Worm (Caenorhabditis elegans) whole organism, L4 larva: Measurements from ENCODE around the gene mdt-19.

ENCODE experiments used
- F10B5.3 ChIP-seq: sonication (generic microtip); optimal IDR thresholded peaks from 2 replicates; lab custom pipeline; 2016; ENCODE audit warnings: mild to moderate bottlenecking, missing genetic modification characterization, missing compliant biosample characterization
- F26F4.8 ChIP-seq: fragments of 200-800 bp; sonication (Bioruptor generic); conservative IDR thresholded peaks from 2 replicates; pipeline ENCODE4 v1.3.6; 2022; ENCODE audit warnings: missing genetic modification characterization, missing compliant biosample characterization
- F37D6.2 ChIP-seq: sonication (generic microtip); optimal IDR thresholded peaks from 2 replicates; lab custom pipeline; 2016; ENCODE audit warnings: mild to moderate bottlenecking, missing genetic modification characterization, missing compliant biosample characterization
- Y48G9A.11 ChIP-seq: fragments of 200-800 bp; sonication (Bioruptor generic); IDR thresholded peaks from 2 replicates; pipeline ENCODE4 v1.3.6; 2022; ENCODE audit warnings: missing genetic modification reagents, missing genetic modification characterization, missing compliant biosample characterization
- attf-4 ChIP-seq: sonication (generic microtip); optimal IDR thresholded peaks from 3 replicates; lab custom pipeline; 2017; ENCODE audit warnings: missing biosample characterization, missing genetic modification characterization
- ceh-28 ChIP-seq: fragments of 150-350 bp; optimal IDR thresholded peaks from 2 replicates; lab custom pipeline; 2014; ENCODE audit warnings: missing biosample characterization, missing genetic modification reagents, missing genetic modification characterization
- ces-1 ChIP-seq: fragments of 150-350 bp; sonication (generic microtip); optimal IDR thresholded peaks from 4 replicates; lab custom pipeline; 2014; ENCODE audit warnings: missing biosample characterization, missing genetic modification reagents, missing genetic modification characterization
- cey-2 ChIP-seq: sonication (generic microtip); optimal IDR thresholded peaks from 3 replicates; lab custom pipeline; 2017; ENCODE audit warnings: missing genetic modification characterization, mild to moderate bottlenecking, missing compliant biosample characterization, antibody characterized with exemption, borderline replicate concordance; ENCODE audit not compliant: insufficient read depth
- ctbp-1 ChIP-seq: fragments of 200-800 bp; sonication (Bioruptor generic); IDR thresholded peaks from 2 replicates; pipeline ENCODE4 v1.3.6; 2022; ENCODE audit warnings: missing genetic modification reagents, missing genetic modification characterization, missing compliant biosample characterization
- daf-12 ChIP-seq: fragments of 150-350 bp; optimal IDR thresholded peaks from 2 replicates; lab custom pipeline; 2014; ENCODE audit warnings: missing biosample characterization, missing genetic modification reagents, missing genetic modification characterization
- daf-16 ChIP-seq, 3 experiments: sonication (generic microtip); optimal IDR thresholded peaks; 2 replicates each; lab custom pipeline; 2016 to 2017; ENCODE audit warnings: missing genetic modification characterization in 3 of 3, missing genetic modification reagents in 3 of 3, mild to moderate bottlenecking in 2 of 3, missing compliant biosample characterization in 2 of 3, missing biosample characterization in 1 of 3, moderate library complexity in 1 of 3
- dmd-6 ChIP-seq: fragments of 200-800 bp; sonication (Bioruptor generic); IDR thresholded peaks from 2 replicates; pipeline ENCODE4 v1.3.6; 2022; ENCODE audit warnings: missing genetic modification reagents, missing genetic modification characterization, missing compliant biosample characterization
- dve-1 ChIP-seq: sonication (generic microtip); optimal IDR thresholded peaks from 2 replicates; lab custom pipeline; 2017; ENCODE audit warnings: antibody characterized with exemption, mild to moderate bottlenecking, missing genetic modification characterization, missing compliant biosample characterization; ENCODE audit not compliant: insufficient read depth
- egl-27 ChIP-seq: sonication (generic microtip); optimal IDR thresholded peaks from 3 replicates; lab custom pipeline; 2017; ENCODE audit warnings: missing biosample characterization, missing genetic modification reagents, missing genetic modification characterization
- fkh-10 ChIP-seq: fragments of 150-350 bp; optimal IDR thresholded peaks from 2 replicates; lab custom pipeline; 2014; ENCODE audit warnings: missing biosample characterization, missing genetic modification reagents, missing genetic modification characterization
- hlh-11 ChIP-seq: fragments of 200-800 bp; sonication (Bioruptor generic); optimal IDR thresholded peaks from 2 replicates; lab custom pipeline; 2018; ENCODE audit warnings: mild to moderate bottlenecking, missing genetic modification characterization, missing compliant biosample characterization
- hmg-1.1 ChIP-seq: fragments of 200-800 bp; sonication (Bioruptor generic); IDR thresholded peaks from 2 replicates; pipeline ENCODE4 v1.3.6; 2022; ENCODE audit warnings: missing genetic modification reagents, missing genetic modification characterization, missing compliant biosample characterization
- jun-1 ChIP-seq: fragments of 150-350 bp; optimal IDR thresholded peaks from 2 replicates; lab custom pipeline; 2014; ENCODE audit warnings: missing biosample characterization, missing genetic modification reagents, missing genetic modification characterization
- lin-29 ChIP-seq: fragments of 200-800 bp; sonication (Bioruptor generic); IDR thresholded peaks from 2 replicates; pipeline ENCODE4 v1.3.6; 2022; ENCODE audit warnings: missing genetic modification reagents, missing genetic modification characterization, missing compliant biosample characterization
- lin-38 ChIP-seq: fragments of 200-800 bp; sonication (Bioruptor generic); IDR thresholded peaks from 2 replicates; pipeline ENCODE4 v1.3.6; 2022; ENCODE audit warnings: missing genetic modification reagents, missing genetic modification characterization, missing compliant biosample characterization
- lin-39 ChIP-seq: fragments of 150-350 bp; optimal IDR thresholded peaks from 2 replicates; lab custom pipeline; 2014; ENCODE audit warnings: missing biosample characterization, missing genetic modification reagents, missing genetic modification characterization
- lsy-2 ChIP-seq, 2 experiments: fragments of 150-350 bp in 1 of 2; sonication (generic microtip) in 1 of 2; optimal IDR thresholded peaks; 2 replicates each; lab custom pipeline; 2014 to 2017; ENCODE audit warnings: missing biosample characterization in 2 of 2, missing genetic modification characterization in 2 of 2
- madf-5 ChIP-seq, 2 experiments: fragments of 200-800 bp; sonication (Bioruptor generic); IDR thresholded peaks; 2 replicates each; pipeline ENCODE4 v1.3.6; 2022; ENCODE audit warnings: missing compliant biosample characterization in 2 of 2, missing genetic modification characterization in 2 of 2
- madf-9 ChIP-seq: fragments of 200-800 bp; sonication (Bioruptor generic); conservative IDR thresholded peaks from 2 replicates; pipeline ENCODE4 v1.3.6; 2022; ENCODE audit warnings: missing genetic modification reagents, missing genetic modification characterization, missing compliant biosample characterization
- mdt-29 ChIP-seq: fragments of 200-800 bp; sonication (Bioruptor generic); IDR thresholded peaks from 2 replicates; pipeline ENCODE4 v1.3.6; 2022; ENCODE audit warnings: missing genetic modification reagents, missing genetic modification characterization, missing compliant biosample characterization
- mes-2 ChIP-seq: sonication (generic microtip); optimal IDR thresholded peaks from 2 replicates; lab custom pipeline; 2016; ENCODE audit warnings: missing genotype, mild to moderate bottlenecking, missing genetic modification characterization, missing compliant biosample characterization; ENCODE audit not compliant: poor library complexity, severe bottlenecking
- mxl-3 ChIP-seq: fragments of 200-800 bp; sonication (Bioruptor generic); optimal IDR thresholded peaks from 2 replicates; lab custom pipeline; 2018; ENCODE audit warnings: mild to moderate bottlenecking, missing genetic modification characterization, missing compliant biosample characterization
- nhr-10 ChIP-seq: fragments of 150-350 bp; optimal IDR thresholded peaks from 2 replicates; lab custom pipeline; 2014; ENCODE audit warnings: missing biosample characterization, missing genetic modification characterization
- nhr-102 ChIP-seq: sonication (generic microtip); optimal IDR thresholded peaks from 2 replicates; lab custom pipeline; 2016; ENCODE audit warnings: mild to moderate bottlenecking, missing genetic modification characterization, moderate library complexity, missing compliant biosample characterization
- nhr-11 ChIP-seq: fragments of 150-350 bp; optimal IDR thresholded peaks from 2 replicates; lab custom pipeline; 2014; ENCODE audit warnings: missing biosample characterization, missing genetic modification characterization
- nhr-25 ChIP-seq: sonication (generic microtip); optimal IDR thresholded peaks from 2 replicates; lab custom pipeline; 2017; ENCODE audit warnings: missing genetic modification characterization, mild to moderate bottlenecking, missing compliant biosample characterization, antibody characterized with exemption, moderate library complexity, borderline replicate concordance; ENCODE audit not compliant: insufficient read depth
- nhr-28 ChIP-seq: fragments of 150-350 bp; optimal IDR thresholded peaks from 2 replicates; lab custom pipeline; 2014; ENCODE audit warnings: missing biosample characterization, missing genetic modification characterization
- nhr-42 ChIP-seq: fragments of 200-800 bp; sonication (Bioruptor generic); IDR thresholded peaks from 2 replicates; pipeline ENCODE4 v1.3.6; 2022; ENCODE audit warnings: missing genetic modification characterization, missing compliant biosample characterization
- nhr-6 ChIP-seq: fragments of 150-350 bp; optimal IDR thresholded peaks from 2 replicates; lab custom pipeline; 2014; ENCODE audit warnings: missing biosample characterization, missing genetic modification characterization
- nhr-77 ChIP-seq: fragments of 150-350 bp; optimal IDR thresholded peaks from 2 replicates; lab custom pipeline; 2014; ENCODE audit warnings: missing biosample characterization, missing genetic modification characterization
- php-3 ChIP-seq: fragments of 200-800 bp; sonication (Bioruptor generic); IDR thresholded peaks from 2 replicates; pipeline ENCODE4 v1.3.6; 2022; ENCODE audit warnings: missing genetic modification reagents, missing genetic modification characterization, missing compliant biosample characterization
- set-16 ChIP-seq: fragments of 200-800 bp; sonication (Bioruptor generic); IDR thresholded peaks from 2 replicates; pipeline ENCODE4 v1.3.6; 2022; ENCODE audit warnings: missing genetic modification reagents, missing genetic modification characterization, missing compliant biosample characterization
- snpc-1.2 ChIP-seq: fragments of 200-800 bp; sonication (Bioruptor generic); IDR thresholded peaks from 2 replicates; pipeline ENCODE4 v1.3.6; 2022; ENCODE audit warnings: missing genetic modification reagents, missing genetic modification characterization, missing compliant biosample characterization
- tag-97 ChIP-seq: fragments of 200-800 bp; sonication (Bioruptor generic); IDR thresholded peaks from 2 replicates; pipeline ENCODE4 v1.3.6; 2022; ENCODE audit warnings: missing genetic modification characterization, missing compliant biosample characterization
- tra-1 ChIP-seq: fragments of 200-800 bp; sonication (Bioruptor generic); IDR thresholded peaks from 2 replicates; pipeline ENCODE4 v1.3.6; 2022; ENCODE audit warnings: missing genetic modification reagents, missing genetic modification characterization, missing compliant biosample characterization
- unc-62 ChIP-seq, 3 experiments: fragments of 150-350 bp in 1 of 3; sonication (generic microtip); optimal IDR thresholded peaks in 2 of 3; peaks in 1 of 3; 1 replicate in 1 of 3; 2 replicates in 2 of 3; lab custom pipeline; 2014 to 2017; ENCODE audit warnings: missing biosample characterization in 3 of 3, missing genetic modification characterization in 3 of 3, missing genetic modification reagents in 3 of 3, missing genotype in 1 of 3
- vab-7 ChIP-seq: fragments of 200-800 bp; sonication (Bioruptor generic); IDR thresholded peaks from 2 replicates; pipeline ENCODE4 v1.3.6; 2022; ENCODE audit warnings: missing genetic modification reagents, missing genetic modification characterization, missing compliant biosample characterization
- zip-11 ChIP-seq: fragments of 200-800 bp; sonication (Bioruptor generic); IDR thresholded peaks from 2 replicates; pipeline ENCODE4 v1.3.6; 2022; ENCODE audit warnings: missing genetic modification characterization, missing compliant biosample characterization
- ztf-11 ChIP-seq: fragments of 150-350 bp; optimal IDR thresholded peaks from 2 replicates; lab custom pipeline; 2014; ENCODE audit warnings: missing biosample characterization, missing genetic modification characterization

The mdt-19 gene

ce11 chrIII:2578563-2578962 lies 19.3 kb upstream of the mdt-19 start (continued):
- peak in 1 of 2 experiments; percentile 25 for TF ChIP-seq daf-16 (GFP tag; optimal IDR thresholded peaks at IDR 0.05; lab: Kevin White, UChicago)
- TF ChIP-seq daf-16 (tag; optimal IDR thresholded peaks at IDR 0.05; lab: Kevin White, UChicago), result peak; percentile 93

ce11 chrIII:2578993-2579392 lies 18.9 kb upstream of the mdt-19 start, which contains the start of gene Y71H2B.8:
Gene Y71H2B.8, plus strand, starts transcription at chrIII:2579293.
- no peak for TF ChIP-seq madf-5 (GFP tag; IDR thresholded peaks at IDR 0.05; lab: Robert Waterston, UW)
- TF ChIP-seq tag-97, result no peak
- no peak for TF ChIP-seq nhr-11 (tag; lab: Kevin White, UChicago)
- TF ChIP-seq cey-2 (tag; lab: Kevin White, UChicago), result no peak
- TF ChIP-seq egl-27, result no peak
- no peak for TF ChIP-seq hmg-1.1 (GFP tag; lab: Robert Waterston, UW)

ce11 chrIII:2583302-2583701 lies 14.6 kb upstream of the mdt-19 start:
- TF ChIP-seq lin-38 (peak; percentile 56), set-16 (0 out of 2 replicates have a peak, but pooled peaks have one; percentile 9), mdt-29 (0 out of 2 replicates have a peak, but pooled peaks have one; percentile 20)

ce11 chrIII:2586193-2586592 lies 11.7 kb upstream of the mdt-19 start, which contains the start of gene gpa-17:
Gene gpa-17, plus strand, starts transcription at chrIII:2586555.
- TF ChIP-seq nhr-77 (tag; lab: Kevin White, UChicago) (no peak), dve-1 (tag; lab: Kevin White, UChicago) (peak; percentile 37), hlh-11 (tag; lab: Kevin White, UChicago) (peak; percentile 47), nhr-42 (no peak), ces-1 (GFP tag; lab: Kevin White, UChicago) (no peak), php-3 (GFP tag; lab: Robert Waterston, UW) (peak; percentile 32; the same call in 1 of the 2 replicates), vab-7 (GFP tag; lab: Robert Waterston, UW) (no peak), attf-4 (no peak), zip-11 (GFP tag; lab: Robert Waterston, UW) (no peak), daf-12 (no peak), daf-16 (GFP tag; optimal IDR thresholded peaks at IDR 0.05; lab: Kevin White, UChicago) (no peak), daf-16 (tag; optimal IDR thresholded peaks at IDR 0.05; lab: Kevin White, UChicago) (peak; percentile 56), mes-2 (tag; lab: Kevin White, UChicago) (peak; percentile 15), dmd-6 (GFP tag; lab: Robert Waterston, UW) (peak; percentile 40; the same call in 1 of the 2 replicates), jun-1 (tag; lab: Kevin White, UChicago) (no peak), F37D6.2 (tag; lab: Kevin White, UChicago) (no peak), lin-29 (GFP tag; lab: Robert Waterston, UW) (no peak), lin-39 (tag; lab: Kevin White, UChicago) (no peak), Y48G9A.11 (GFP tag; lab: Robert Waterston, UW) (no peak), nhr-10 (tag; lab: Kevin White, UChicago) (no peak), nhr-6 (peak; percentile 8), lsy-2 (tag; optimal IDR thresholded peaks at IDR 0.05; lab: Kevin White, UChicago) (no peak), unc-62 (GFP tag; optimal IDR thresholded peaks at IDR 0.05 in 1 of 2; lab: Kevin White, UChicago) (no peak), unc-62 (tag; optimal IDR thresholded peaks at IDR 0.05; lab: Kevin White, UChicago) (no peak), nhr-25 (no peak), nhr-102 (tag; lab: Kevin White, UChicago) (no peak), fkh-10 (GFP tag; lab: Kevin White, UChicago) (no peak), nhr-28 (tag; lab: Kevin White, UChicago) (peak; percentile 73), mxl-3 (GFP tag; lab: Kevin White, UChicago) (no peak), F10B5.3 (no peak), ztf-11 (tag; lab: Kevin White, UChicago) (no peak), snpc-1.2 (GFP tag; lab: Robert Waterston, UW) (no peak), tra-1 (GFP tag; lab: Robert Waterston, UW) (no peak), ctbp-1 (GFP tag; lab: Robert Waterston, UW) (no peak), F26F4.8 (GFP tag; lab: Robert Waterston, UW) (no peak), madf-9 (no peak), ceh-28 (tag; lab: Kevin White, UChicago) (no peak)
